Worm (Caenorhabditis elegans): Measurements from ENCODE around the gene Y44A6D.5.

Y44A6D.5 gene

ce11 chrV:20807038-20807437 is 4.2 kb upstream of the Y44A6D.5 start, which contains the start of gene Y44A6D.6:
TSS of gene Y44A6D.6 (plus strand) at chrV:20807338.
- no peak for TF ChIP-seq gmeb-1 (tag; optimal IDR thresholded peaks at IDR 0.05)
- TF ChIP-seq Y55F3AM.14 (GFP tag; optimal IDR thresholded peaks at IDR 0.05): no peak
- TF ChIP-seq nhr-10 (tag; optimal IDR thresholded peaks at IDR 0.05): no peak
- no peak for TF ChIP-seq nhr-6 (tag; optimal IDR thresholded peaks at IDR 0.05)
- TF ChIP-seq crh-2 (tag; optimal IDR thresholded peaks at IDR 0.05): no peak
- no peak for TF ChIP-seq ZK546.5 (tag; optimal IDR thresholded peaks at IDR 0.05)
- no peak for TF ChIP-seq lin-11 (tag; optimal IDR thresholded peaks at IDR 0.05)
- no peak for TF ChIP-seq lin-39 (tag; optimal IDR thresholded peaks at IDR 0.05)
- TF ChIP-seq unc-55 (GFP tag; optimal IDR thresholded peaks at IDR 0.05): no peak
- no peak for TF ChIP-seq peb-1 (tag; optimal IDR thresholded peaks at IDR 0.05)
- no peak for TF ChIP-seq nhr-25 (tag; optimal IDR thresholded peaks at IDR 0.05)
- no peak for TF ChIP-seq R02D3.7 (tag; optimal IDR thresholded peaks at IDR 0.05)
- no peak for TF ChIP-seq zag-1 (tag; optimal IDR thresholded peaks at IDR 0.05)

ce11 chrV:20803464-20803863 is 658 bp upstream of the Y44A6D.5 start:
- peak; percentile 90 for TF ChIP-seq snpc-4 (tag; optimal IDR thresholded peaks at IDR 0.05)

ce11 chrV:20797918-20798317 is 4.9 kb downstream of the Y44A6D.5 start, which contains the start of gene sdf-9:
TSS of gene sdf-9 (plus strand) at chrV:20798218.
- TF ChIP-seq nhr-11 (tag; optimal IDR thresholded peaks at IDR 0.05) (no peak), nhr-77 (tag; optimal IDR thresholded peaks at IDR 0.05) (no peak), sma-9 (GFP tag; optimal IDR thresholded peaks at IDR 0.05) (no peak), sma-9 (tag; optimal IDR thresholded peaks at IDR 0.05) (no peak)

- no peak for TF ChIP-seq nhr-6 (tag; optimal IDR thresholded peaks at IDR 0.05)
- TF ChIP-seq F13H6.1 (tag; optimal IDR thresholded peaks at IDR 0.05): peak; percentile 55
- TF ChIP-seq fos-1 (tag; optimal IDR thresholded peaks at IDR 0.05): peak; percentile 15
- TF ChIP-seq sma-9 (GFP tag; optimal IDR thresholded peaks at IDR 0.05): peak; percentile 5
- no peak for TF ChIP-seq sma-9 (tag; optimal IDR thresholded peaks at IDR 0.05)
- peak; percentile 14 for TF ChIP-seq unc-55 (GFP tag; optimal IDR thresholded peaks at IDR 0.05)
- TF ChIP-seq nhr-129 (tag; optimal IDR thresholded peaks at IDR 0.05): peak; percentile 62
- TF ChIP-seq ceh-82 (tag; optimal IDR thresholded peaks at IDR 0.05): no peak
- TF ChIP-seq C34F6.9 (tag; optimal IDR thresholded peaks at IDR 0.05): peak; percentile 65
These were observed 9.0 kb downstream of the Y44A6D.5 start for ce11 chrV:20793761-20794160.

ce11 chrV:20792371-20792890 is 10.4 kb downstream of the Y44A6D.5 start, which contains the start of gene Y44A6D.3:
TSS of gene Y44A6D.3 (minus strand) at chrV:20792421.
- TF ChIP-seq Y55F3AM.14 (GFP tag; optimal IDR thresholded peaks at IDR 0.05) (no peak), sma-9 (GFP tag; optimal IDR thresholded peaks at IDR 0.05) (peak; percentile 2), sma-9 (tag; optimal IDR thresholded peaks at IDR 0.05) (no peak), peb-1 (tag; optimal IDR thresholded peaks at IDR 0.05) (no peak), unc-62 (GFP tag; optimal IDR thresholded peaks at IDR 0.05) (no peak), fos-1 (tag; optimal IDR thresholded peaks at IDR 0.05) (peak; percentile 52)

- TF ChIP-seq nhr-11 (tag; optimal IDR thresholded peaks at IDR 0.05) (no peak), sma-3 (GFP tag; optimal IDR thresholded peaks at IDR 0.05) (no peak), mbf-1 (tag; optimal IDR thresholded peaks at IDR 0.05) (peak; percentile 9)
These were observed 12.2 kb downstream of the Y44A6D.5 start for ce11 chrV:20790616-20791015.

- TF ChIP-seq snpc-4 (tag; optimal IDR thresholded peaks at IDR 0.05) (peak; percentile 73), lsy-2 (tag; optimal IDR thresholded peaks at IDR 0.05) (no peak)
These were observed 12.8 kb downstream of the Y44A6D.5 start, which contains the start of gene Y44A6D.1 for ce11 chrV:20790011-20790410. TSS of gene Y44A6D.1 (minus strand) at chrV:20790033.

ce11 chrV:20789105-20789504 is 13.7 kb downstream of the Y44A6D.5 start, which contains the start of gene tpan-1:
TSS of gene tpan-1 (plus strand) at chrV:20789502.
- TF ChIP-seq nhr-25 (tag; optimal IDR thresholded peaks at IDR 0.05): no peak
- peak; percentile 29 to 57 for TF ChIP-seq lsy-2 (tag; optimal IDR thresholded peaks at IDR 0.05)
- TF ChIP-seq crh-2 (tag; optimal IDR thresholded peaks at IDR 0.05): peak; percentile 76
- TF ChIP-seq lin-11 (tag; optimal IDR thresholded peaks at IDR 0.05): peak; percentile 75
- peak in 1 of 2 experiments; percentile 73 for TF ChIP-seq mdl-1 (tag; optimal IDR thresholded peaks at IDR 0.05)
- TF ChIP-seq egl-27 (tag; optimal IDR thresholded peaks at IDR 0.05): peak; percentile 16
- no peak for TF ChIP-seq unc-39 (tag; optimal IDR thresholded peaks at IDR 0.05)
- peak; percentile 91 for TF ChIP-seq Y55F3AM.14 (GFP tag; optimal IDR thresholded peaks at IDR 0.05)
- TF ChIP-seq ztf-4 (tag; optimal IDR thresholded peaks at IDR 0.05): no peak
- TF ChIP-seq gmeb-1 (tag; optimal IDR thresholded peaks at IDR 0.05): no peak
- TF ChIP-seq skn-1 (tag; optimal IDR thresholded peaks at IDR 0.05): no peak
- peak; percentile 53 for TF ChIP-seq F13H6.1 (tag; optimal IDR thresholded peaks at IDR 0.05)
- no peak for TF ChIP-seq sma-9 (GFP tag; optimal IDR thresholded peaks at IDR 0.05)
- no peak for TF ChIP-seq sma-9 (tag; optimal IDR thresholded peaks at IDR 0.05)
- TF ChIP-seq sem-4 (tag; optimal IDR thresholded peaks at IDR 0.05): peak; percentile 36
- TF ChIP-seq lin-13 (GFP tag; optimal IDR thresholded peaks at IDR 0.05): no peak
- TF ChIP-seq elt-1 (tag; optimal IDR thresholded peaks at IDR 0.05): no peak
- no peak for TF ChIP-seq fos-1 (tag; optimal IDR thresholded peaks at IDR 0.05)
- no peak for TF ChIP-seq blmp-1 (tag; optimal IDR thresholded peaks at IDR 0.05; ENCODE audit: insufficient read depth)
- TF ChIP-seq ztf-1 (GFP tag; conservative IDR thresholded peaks at IDR 0.05): 0 out of 2 replicates have a peak, but pooled peaks have one; percentile 79
- TF ChIP-seq R02D3.7 (tag; optimal IDR thresholded peaks at IDR 0.05): no peak
- no peak for TF ChIP-seq unc-62 (GFP tag; optimal IDR thresholded peaks at IDR 0.05)
